Worm (Caenorhabditis elegans) whole organism, young adult: ENCODE measurements around the gene C47D12.4.

Experiments used
- B0019.2 ChIP-seq: fragments of 200-800 bp; sonication (Bioruptor generic); conservative IDR thresholded peaks from 2 replicates; pipeline ENCODE4 v1.3.6; 2022; ENCODE audit warnings: missing genetic modification reagents, missing genetic modification characterization, missing compliant biosample characterization
- C06A6.2 ChIP-seq: fragments of 200-800 bp; sonication (Bioruptor generic); conservative IDR thresholded peaks from 2 replicates; pipeline ENCODE4 v1.3.6; 2022; ENCODE audit warnings: missing genetic modification characterization, missing compliant biosample characterization
- D2030.7 ChIP-seq: fragments of 200-800 bp; sonication (Bioruptor generic); IDR thresholded peaks from 2 replicates; pipeline ENCODE4 v1.3.6; 2022; ENCODE audit warnings: missing genetic modification reagents, missing genetic modification characterization, missing compliant biosample characterization
- F10E7.11 ChIP-seq: sonication (generic microtip); optimal IDR thresholded peaks from 2 replicates; lab custom pipeline; 2017; ENCODE audit warnings: mild to moderate bottlenecking, missing genetic modification characterization, moderate library complexity, missing compliant biosample characterization
- F23B12.7 ChIP-seq: sonication (generic microtip); optimal IDR thresholded peaks from 2 replicates; lab custom pipeline; 2017; ENCODE audit warnings: missing genetic modification characterization, mild to moderate bottlenecking, missing compliant biosample characterization, antibody characterized with exemption, moderate library complexity; ENCODE audit not compliant: insufficient read depth
- F33H1.4 ChIP-seq: fragments of 200-800 bp; sonication (Bioruptor generic); IDR thresholded peaks from 2 replicates; pipeline ENCODE4 v1.3.6; 2022; ENCODE audit warnings: missing genetic modification reagents, missing genetic modification characterization, missing compliant biosample characterization
- F37B4.10 ChIP-seq: fragments of 200-800 bp; sonication (Bioruptor generic); IDR thresholded peaks from 2 replicates; pipeline ENCODE4 v1.3.6; 2022; ENCODE audit warnings: missing genetic modification characterization, missing compliant biosample characterization
- F57A8.1 ChIP-seq: fragments of 200-800 bp; sonication (Bioruptor generic); optimal IDR thresholded peaks from 2 replicates; lab custom pipeline; 2018; ENCODE audit warnings: mild to moderate bottlenecking, missing genetic modification characterization, moderate library complexity, missing compliant biosample characterization
- Y53G8AR.9 ChIP-seq: fragments of 200-800 bp; sonication (Bioruptor generic); conservative IDR thresholded peaks from 2 replicates; pipeline ENCODE4 v1.3.6; 2022; ENCODE audit warnings: missing genetic modification reagents, missing genetic modification characterization, missing compliant biosample characterization
- Y56A3A.18 ChIP-seq: fragments of 200-800 bp; sonication (Bioruptor generic); IDR thresholded peaks from 2 replicates; pipeline ENCODE4 v1.3.6; 2022; ENCODE audit warnings: missing genetic modification reagents, missing genetic modification characterization, missing compliant biosample characterization
- attf-5 ChIP-seq: fragments of 200-800 bp; sonication (Bioruptor generic); optimal IDR thresholded peaks from 2 replicates; lab custom pipeline; 2018; ENCODE audit warnings: mild to moderate bottlenecking, missing genetic modification characterization, missing compliant biosample characterization
- bed-1 ChIP-seq: fragments of 200-800 bp; sonication (Bioruptor generic); IDR thresholded peaks from 2 replicates; pipeline ENCODE4 v1.3.6; 2022; ENCODE audit warnings: missing genetic modification reagents, missing genetic modification characterization, missing compliant biosample characterization
- bed-2 ChIP-seq: fragments of 200-800 bp; sonication (Bioruptor generic); IDR thresholded peaks from 2 replicates; pipeline ENCODE4 v1.3.6; 2022; ENCODE audit warnings: missing genetic modification reagents, missing genetic modification characterization, missing compliant biosample characterization
- ceh-91 ChIP-seq: fragments of 200-800 bp; sonication (Bioruptor generic); IDR thresholded peaks from 2 replicates; pipeline ENCODE4 v1.3.6; 2022; ENCODE audit warnings: missing genetic modification reagents, missing genetic modification characterization, missing compliant biosample characterization
- egl-18 ChIP-seq: fragments of 200-800 bp; sonication (Bioruptor generic); IDR thresholded peaks from 2 replicates; pipeline ENCODE4 v1.3.6; 2022; ENCODE audit warnings: missing genetic modification reagents, missing genetic modification characterization, missing compliant biosample characterization
- egl-44 ChIP-seq: fragments of 200-800 bp; sonication (Bioruptor generic); IDR thresholded peaks from 2 replicates; pipeline ENCODE4 v1.3.6; 2022; ENCODE audit warnings: missing genetic modification reagents, missing genetic modification characterization, missing compliant biosample characterization
- fkh-3 ChIP-seq: sonication (generic microtip); optimal IDR thresholded peaks from 2 replicates; lab custom pipeline; 2016; ENCODE audit warnings: mild to moderate bottlenecking, missing genetic modification characterization, missing compliant biosample characterization
- him-1 ChIP-seq: sonication (generic microtip); optimal IDR thresholded peaks from 2 replicates; lab custom pipeline; 2016; ENCODE audit warnings: missing genotype, missing genetic modification reagents, missing genetic modification characterization, missing compliant biosample characterization
- hlh-12 ChIP-seq: sonication (generic microtip); optimal IDR thresholded peaks from 2 replicates; lab custom pipeline; 2016; ENCODE audit warnings: missing genetic modification characterization, missing compliant biosample characterization
- hmg-1.2 ChIP-seq: fragments of 200-800 bp; sonication (Bioruptor generic); IDR thresholded peaks from 2 replicates; pipeline ENCODE4 v1.3.6; 2022; ENCODE audit warnings: missing genetic modification reagents, missing genetic modification characterization, missing compliant biosample characterization
- lag-1 ChIP-seq: fragments of 200-800 bp; sonication (Bioruptor generic); IDR thresholded peaks from 2 replicates; pipeline ENCODE4 v1.3.6; 2022; ENCODE audit warnings: missing genetic modification reagents, missing genetic modification characterization, missing compliant biosample characterization
- let-607 ChIP-seq, 2 experiments: fragments of 200-800 bp in 1 of 2; sonication (Bioruptor generic) in 1 of 2; sonication (generic microtip) in 1 of 2; optimal IDR thresholded peaks; 2 replicates each; lab custom pipeline; 2016 to 2018; ENCODE audit warnings: mild to moderate bottlenecking in 2 of 2, missing compliant biosample characterization in 2 of 2, missing genetic modification characterization in 2 of 2, moderate library complexity in 2 of 2, missing genotype in 1 of 2
- lin-26 ChIP-seq: fragments of 200-800 bp; sonication (Bioruptor generic); IDR thresholded peaks from 2 replicates; pipeline ENCODE4 v1.3.6; 2022; ENCODE audit warnings: missing genetic modification reagents, missing genetic modification characterization, missing compliant biosample characterization
- lin-40 ChIP-seq: sonication (generic microtip); optimal IDR thresholded peaks from 2 replicates; lab custom pipeline; 2016; ENCODE audit warnings: missing genetic modification characterization, mild to moderate bottlenecking, missing compliant biosample characterization, missing genotype, missing genetic modification reagents
- lin-54 ChIP-seq: fragments of 200-800 bp; sonication (Bioruptor generic); optimal IDR thresholded peaks from 2 replicates; lab custom pipeline; 2018; ENCODE audit warnings: mild to moderate bottlenecking, missing genetic modification characterization, missing compliant biosample characterization
- mes-4 ChIP-seq: sonication (generic microtip); optimal IDR thresholded peaks from 2 replicates; lab custom pipeline; 2016; ENCODE audit warnings: missing genotype, missing genetic modification characterization, missing compliant biosample characterization
- nfya-1 ChIP-seq: sonication (generic microtip); optimal IDR thresholded peaks from 2 replicates; lab custom pipeline; 2017; ENCODE audit warnings: antibody characterized with exemption, missing compliant biosample characterization, missing genetic modification characterization, borderline replicate concordance; ENCODE audit not compliant: insufficient read depth
- nfyb-1 ChIP-seq: fragments of 200-800 bp; sonication (Bioruptor generic); IDR thresholded peaks from 2 replicates; pipeline ENCODE4 v1.3.6; 2022; ENCODE audit warnings: missing genetic modification reagents, missing genetic modification characterization, missing compliant biosample characterization
- nhr-179 ChIP-seq: sonication (generic microtip); optimal IDR thresholded peaks from 2 replicates; lab custom pipeline; 2016; ENCODE audit warnings: mild to moderate bottlenecking, missing genetic modification characterization, missing compliant biosample characterization
- nhr-90 ChIP-seq: sonication (generic microtip); optimal IDR thresholded peaks from 2 replicates; lab custom pipeline; 2016; ENCODE audit warnings: missing genotype, mild to moderate bottlenecking, missing genetic modification characterization, missing compliant biosample characterization
- rcor-1 ChIP-seq: fragments of 200-800 bp; sonication (Bioruptor generic); IDR thresholded peaks from 2 replicates; pipeline ENCODE4 v1.3.6; 2022; ENCODE audit warnings: missing genetic modification reagents, missing genetic modification characterization, missing compliant biosample characterization
- repo-1 ChIP-seq: sonication (generic microtip); optimal IDR thresholded peaks from 2 replicates; lab custom pipeline; 2017; ENCODE audit warnings: mild to moderate bottlenecking, missing genetic modification characterization, missing compliant biosample characterization
- snpc-4 ChIP-seq, 5 experiments: fragments of 150-350 bp in 1 of 5; sonication (generic microtip) in 4 of 5; optimal IDR thresholded peaks; 2 replicates each; lab custom pipeline; 2014 to 2018; ENCODE audit warnings: missing genetic modification characterization in 5 of 5, missing biosample characterization in 3 of 5, antibody characterized with exemption in 2 of 5, mild to moderate bottlenecking in 2 of 5, missing compliant biosample characterization in 2 of 5, missing genotype in 2 of 5, moderate library complexity in 2 of 5, missing genetic modification reagents in 1 of 5
- tbp1 ChIP-seq: fragments of 200-800 bp; sonication (Bioruptor generic); optimal IDR thresholded peaks from 2 replicates; lab custom pipeline; 2018; ENCODE audit warnings: mild to moderate bottlenecking, missing genetic modification characterization, missing compliant biosample characterization
- unc-62 ChIP-seq: fragments of 150-350 bp; optimal IDR thresholded peaks from 2 replicates; lab custom pipeline; 2014; ENCODE audit warnings: missing biosample characterization, missing genetic modification reagents, missing genetic modification characterization
- ztf-18 ChIP-seq: sonication (generic microtip); optimal IDR thresholded peaks from 2 replicates; lab custom pipeline; 2016; ENCODE audit warnings: missing genotype, mild to moderate bottlenecking, missing genetic modification characterization, missing compliant biosample characterization
- ztf-22 ChIP-seq: fragments of 200-800 bp; sonication (Bioruptor generic); optimal IDR thresholded peaks from 2 replicates; lab custom pipeline; 2018; ENCODE audit warnings: mild to moderate bottlenecking, missing genetic modification characterization, moderate library complexity, missing compliant biosample characterization

The C47D12.4 gene

ce11 chrII:11728545-11729105 lies 47.1 kb downstream of the C47D12.4 start, which contains the start of gene alh-8 (continued):
- TF ChIP-seq ztf-18 (tag; lab: Kevin White, UChicago), result peak; percentile 10
- peak; percentile 5 for TF ChIP-seq nhr-90 (tag; lab: Kevin White, UChicago)
- no peak for TF ChIP-seq F33H1.4 (GFP tag; lab: Robert Waterston, UW)
- TF ChIP-seq D2030.7 (GFP tag; lab: Robert Waterston, UW), result 0 out of 2 replicates have a peak, but pooled peaks have one; percentile 14
- TF ChIP-seq ztf-22 (GFP tag; lab: Kevin White, UChicago), result peak; percentile 29
- TF ChIP-seq mes-4 (tag; lab: Kevin White, UChicago), result no peak
- TF ChIP-seq egl-44 (GFP tag; lab: Robert Waterston, UW), result no peak
- TF ChIP-seq lin-40 (tag; lab: Kevin White, UChicago), result peak; percentile 25
- no peak for TF ChIP-seq lag-1 (GFP tag; lab: Robert Waterston, UW)
- TF ChIP-seq F57A8.1 (GFP tag; lab: Kevin White, UChicago), result no peak
- no peak for TF ChIP-seq egl-18
- peak; percentile 48 for TF ChIP-seq attf-5 (GFP tag; lab: Kevin White, UChicago)
- no peak for TF ChIP-seq C06A6.2
- 0 out of 2 replicates have a peak, but pooled peaks have one; percentile 40 for TF ChIP-seq lin-26
- no peak for TF ChIP-seq Y56A3A.18 (GFP tag; lab: Robert Waterston, UW)
- TF ChIP-seq Y53G8AR.9 (GFP tag; lab: Robert Waterston, UW), result peak; percentile 33; the same call in 1 of the 2 replicates
- no peak for TF ChIP-seq bed-1 (GFP tag; lab: Robert Waterston, UW)
- no peak for TF ChIP-seq nfya-1 (tag; lab: Kevin White, UChicago)
- no peak for TF ChIP-seq bed-2 (GFP tag; lab: Robert Waterston, UW)
- peak; percentile 36; the same call in 1 of the 2 replicates for TF ChIP-seq rcor-1 (GFP tag; lab: Robert Waterston, UW)
- TF ChIP-seq nfyb-1 (GFP tag; lab: Robert Waterston, UW), result 0 out of 2 replicates have a peak, but pooled peaks have one; percentile 50
- peak; percentile 33 for TF ChIP-seq lin-54 (GFP tag; lab: Kevin White, UChicago)
- TF ChIP-seq let-607 (tag; optimal IDR thresholded peaks at IDR 0.05; lab: Kevin White, UChicago), result no peak
- no peak for TF ChIP-seq repo-1 (tag; lab: Kevin White, UChicago)
- TF ChIP-seq tbp1 (GFP tag; lab: Kevin White, UChicago), result peak; percentile 43
- peak; percentile 51 for TF ChIP-seq F10E7.11 (tag; lab: Kevin White, UChicago)
- TF ChIP-seq F37B4.10 (GFP tag; lab: Robert Waterston, UW), result no peak
- no peak for TF ChIP-seq nhr-179 (tag; lab: Kevin White, UChicago)
- no peak for TF ChIP-seq fkh-3 (tag; lab: Kevin White, UChicago)
- peak; percentile 33; the same call in 1 of the 2 replicates for TF ChIP-seq hmg-1.2
- no peak for TF ChIP-seq snpc-4 (GFP tag; optimal IDR thresholded peaks at IDR 0.05; lab: Kevin White, UChicago)
- peak in 1 of 4 experiments; percentile 24 for TF ChIP-seq snpc-4 (tag; optimal IDR thresholded peaks at IDR 0.05; lab: Kevin White, UChicago)
- no peak for TF ChIP-seq unc-62
- TF ChIP-seq hlh-12, result no peak
- TF ChIP-seq ceh-91 (GFP tag; lab: Robert Waterston, UW), result no peak
- no peak for TF ChIP-seq him-1 (tag; lab: Kevin White, UChicago)
- TF ChIP-seq B0019.2 (GFP tag; lab: Robert Waterston, UW), result no peak
- TF ChIP-seq F23B12.7 (tag; lab: Kevin White, UChicago), result no peak
